Worm (Caenorhabditis elegans) whole organism, midembryonic: ENCODE results near the gene hel-1.

Experiments used
- cog-1 ChIP-seq: sonication (generic microtip); optimal IDR thresholded peaks from 2 replicates; lab custom pipeline; 2016; ENCODE audit warnings: missing genetic modification characterization, missing compliant biosample characterization
- flt-1 ChIP-seq: fragments of 200-800 bp; sonication (Bioruptor generic); IDR thresholded peaks from 2 replicates; pipeline ENCODE4 v1.3.6; 2022; ENCODE audit warnings: missing genetic modification characterization, missing compliant biosample characterization
- klf-2 ChIP-seq: fragments of 200-800 bp; sonication (Bioruptor generic); conservative IDR thresholded peaks from 2 replicates; pipeline ENCODE4 v1.3.6; 2022; ENCODE audit warnings: missing genetic modification reagents, missing genetic modification characterization, missing compliant biosample characterization
- med-1 ChIP-seq: sonication (generic microtip); optimal IDR thresholded peaks from 2 replicates; lab custom pipeline; 2017; ENCODE audit warnings: missing genetic modification characterization, mild to moderate bottlenecking, missing compliant biosample characterization, antibody characterized with exemption, missing genetic modification reagents; ENCODE audit not compliant: insufficient read depth
- tab-1 ChIP-seq: fragments of 200-800 bp; sonication (Bioruptor generic); IDR thresholded peaks from 2 replicates; pipeline ENCODE4 v1.3.6; 2022; ENCODE audit warnings: missing genetic modification characterization, missing compliant biosample characterization
- ztf-23 ChIP-seq: fragments of 200-800 bp; sonication (Bioruptor generic); IDR thresholded peaks from 2 replicates; pipeline ENCODE4 v1.3.6; 2022; ENCODE audit warnings: missing genetic modification reagents, missing genetic modification characterization, missing compliant biosample characterization
- ztf-29 ChIP-seq: fragments of 200-800 bp; sonication (Bioruptor generic); IDR thresholded peaks from 2 replicates; pipeline ENCODE4 v1.3.6; 2022; ENCODE audit warnings: missing genetic modification reagents, missing genetic modification characterization, missing compliant biosample characterization

ce11 chrII:8353288-8353687 lies 24.6 kb upstream of the hel-1 start:
- no peak for TF ChIP-seq tab-1 (GFP tag; lab: Robert Waterston, UW)
- TF ChIP-seq ztf-29 (GFP tag; lab: Robert Waterston, UW), result no peak
- TF ChIP-seq cog-1 (tag; lab: Kevin White, UChicago), result no peak
- TF ChIP-seq flt-1 (GFP tag; lab: Robert Waterston, UW), result no peak
- no peak for TF ChIP-seq med-1 (GFP tag; lab: Kevin White, UChicago)
- TF ChIP-seq klf-2 (GFP tag; lab: Robert Waterston, UW), result no peak
- no peak for TF ChIP-seq ztf-23 (GFP tag; lab: Robert Waterston, UW)
